Fruit fly (Drosophila melanogaster): ENCODE data around the gene CG45045.
A peak's percentile ranks its signal among the peaks of the same experiment; 100 is the strongest.

CG45045 gene

dm6 chr3R:17708778-17709476 lies 41.6 kb downstream of the CG45045 start (continued):
- peak; percentile 35 for TF ChIP-seq esn (GFP tag; optimal IDR thresholded peaks at IDR 0.05)
- TF ChIP-seq CG10631 (GFP tag; optimal IDR thresholded peaks at IDR 0.05): no peak
- TF ChIP-seq CG3919 (GFP tag; optimal IDR thresholded peaks at IDR 0.05): peak; percentile 8
- no peak for TF ChIP-seq Smox (GFP tag; optimal IDR thresholded peaks at IDR 0.05)
- TF ChIP-seq fd85E (GFP tag; optimal IDR thresholded peaks at IDR 0.05): no peak
- no peak for TF ChIP-seq Eip75B (GFP tag; optimal IDR thresholded peaks at IDR 0.05)
- TF ChIP-seq CG7368 (GFP tag; optimal IDR thresholded peaks at IDR 0.05): no peak
- TF ChIP-seq net (GFP tag; optimal IDR thresholded peaks at IDR 0.05): no peak
- no peak for TF ChIP-seq CG8119 (GFP tag; IDR thresholded peaks at IDR 0.05)
- no peak for TF ChIP-seq Blimp-1 (GFP tag; optimal IDR thresholded peaks at IDR 0.05)
- peak; percentile 5 for TF ChIP-seq cyc (GFP tag; optimal IDR thresholded peaks at IDR 0.05)
- peak; percentile 62; the same call in 2 of the 3 replicates for TF ChIP-seq CG6163 (GFP tag; IDR thresholded peaks at IDR 0.05)
- TF ChIP-seq CG6854 (GFP tag; optimal IDR thresholded peaks at IDR 0.05): no peak
- peak; percentile 26 for TF ChIP-seq Hr39 (GFP tag; optimal IDR thresholded peaks at IDR 0.05)
- no peak for TF ChIP-seq achi (GFP tag; optimal IDR thresholded peaks at IDR 0.05)
- TF ChIP-seq CG8319 (GFP tag; optimal IDR thresholded peaks at IDR 0.05): no peak
- TF ChIP-seq Hr38 (GFP tag; optimal IDR thresholded peaks at IDR 0.05): no peak
- no peak for TF ChIP-seq CG6276 (GFP tag; optimal IDR thresholded peaks at IDR 0.05)
- no peak for TF ChIP-seq CG9139 (GFP tag; optimal IDR thresholded peaks at IDR 0.05)

dm6 chr3R:17709623-17710145 lies 42.3 kb downstream of the CG45045 start:
- TF ChIP-seq dsx (GFP tag; optimal IDR thresholded peaks at IDR 0.05; ENCODE audit: poor library complexity, severe bottlenecking) (peak; percentile 93), CG3919 (GFP tag; optimal IDR thresholded peaks at IDR 0.05) (no peak)

dm6 chr3R:17710418-17710817 lies 43.0 kb downstream of the CG45045 start:
- TF ChIP-seq Eip78C (GFP tag): peak; percentile 32
- TF ChIP-seq pdm3 (GFP tag; optimal IDR thresholded peaks at IDR 0.05): peak; percentile 9
- peak; percentile 6 for TF ChIP-seq lz (GFP tag; optimal IDR thresholded peaks at IDR 0.05)
- no peak for TF ChIP-seq Lpt (GFP tag; optimal IDR thresholded peaks at IDR 0.05)
- TF ChIP-seq esn (GFP tag; optimal IDR thresholded peaks at IDR 0.05): peak; percentile 15

- no peak for TF ChIP-seq esn (GFP tag; optimal IDR thresholded peaks at IDR 0.05)
- peak; percentile 1 for TF ChIP-seq net (GFP tag; optimal IDR thresholded peaks at IDR 0.05)
- TF ChIP-seq OdsH (GFP tag; optimal IDR thresholded peaks at IDR 0.05): no peak
- TF ChIP-seq fd59A (GFP tag; optimal IDR thresholded peaks at IDR 0.05): no peak
- TF ChIP-seq CG31627 (GFP tag; optimal IDR thresholded peaks at IDR 0.05): no peak
- TF ChIP-seq Eip75B (GFP tag; optimal IDR thresholded peaks at IDR 0.05): peak; percentile 17
- TF ChIP-seq CG6808 (GFP tag; optimal IDR thresholded peaks at IDR 0.05): peak; percentile 64
- no peak for TF ChIP-seq Sox15 (GFP tag; optimal IDR thresholded peaks at IDR 0.05)
- no peak for TF ChIP-seq Hr39 (GFP tag; optimal IDR thresholded peaks at IDR 0.05)
- no peak for TF ChIP-seq spab (GFP tag; optimal IDR thresholded peaks at IDR 0.05)
- no peak for TF ChIP-seq fd85E (GFP tag; optimal IDR thresholded peaks at IDR 0.05)
- TF ChIP-seq lz (GFP tag; optimal IDR thresholded peaks at IDR 0.05): no peak
- peak; percentile 63 for TF ChIP-seq CG6854 (GFP tag; optimal IDR thresholded peaks at IDR 0.05)
- TF ChIP-seq CG1621 (tag; optimal IDR thresholded peaks at IDR 0.05): peak; percentile 20
- no peak for TF ChIP-seq CG8319 (GFP tag; optimal IDR thresholded peaks at IDR 0.05)
- no peak for TF ChIP-seq topi (GFP tag; optimal IDR thresholded peaks at IDR 0.05)
- peak; percentile 59 for TF ChIP-seq Eip78C (GFP tag)
- no peak for TF ChIP-seq Ets21C (GFP tag; optimal IDR thresholded peaks at IDR 0.05)
- peak; percentile 58 to 75 for TF ChIP-seq ss (GFP tag; optimal IDR thresholded peaks at IDR 0.05)
- TF ChIP-seq CG9139 (GFP tag; optimal IDR thresholded peaks at IDR 0.05): peak; percentile 24
- TF ChIP-seq vri (GFP tag; optimal IDR thresholded peaks at IDR 0.05): peak; percentile 77
- no peak for TF ChIP-seq CG11762 (GFP tag; optimal IDR thresholded peaks at IDR 0.05; ENCODE audit: insufficient read depth)
- peak in 1 of 2 experiments; percentile 30 for TF ChIP-seq salr (GFP tag; optimal IDR thresholded peaks at IDR 0.05)
- TF ChIP-seq CG6163 (GFP tag; IDR thresholded peaks at IDR 0.05): peak; percentile 38; the same call in 1 of the 3 replicates
- TF ChIP-seq CG10669 (GFP tag; optimal IDR thresholded peaks at IDR 0.05): no peak
- no peak for TF ChIP-seq Sox14 (GFP tag; optimal IDR thresholded peaks at IDR 0.05)
- no peak for TF ChIP-seq Eip93F (GFP tag; optimal IDR thresholded peaks at IDR 0.05)
- TF ChIP-seq CG34406 (GFP tag; optimal IDR thresholded peaks at IDR 0.05): no peak
- no peak for TF ChIP-seq Hr4 (GFP tag; optimal IDR thresholded peaks at IDR 0.05)
Measured at dm6 chr3R:17710900-17711645, 43.7 kb downstream of the CG45045 start.

Measured in whole organism, prepupa.